Fruit fly (Drosophila melanogaster): Measurements from ENCODE around the gene CG14050.
A peak's percentile ranks its signal among the peaks of the same experiment; 100 is the strongest.

Gene CG14050

dm6 chrX:2320892-2321291, 5.1 kb downstream of the CG14050 start:
- TF ChIP-seq pad (GFP tag; optimal IDR thresholded peaks at IDR 0.05), result no peak
- TF ChIP-seq CG33017 (tag; optimal IDR thresholded peaks at IDR 0.05), result no peak
- TF ChIP-seq Mnt (GFP tag; optimal IDR thresholded peaks at IDR 0.05), result no peak
- TF ChIP-seq CG7101 (tag; optimal IDR thresholded peaks at IDR 0.05), result no peak
- TF ChIP-seq cic (GFP tag; optimal IDR thresholded peaks at IDR 0.05), result no peak
- TF ChIP-seq kay (GFP tag; ENCODE audit: borderline replicate concordance), result no peak
- no peak for TF ChIP-seq Hr96 (GFP tag; optimal IDR thresholded peaks at IDR 0.05)
- TF ChIP-seq tj (GFP tag; optimal IDR thresholded peaks at IDR 0.05), result no peak
- TF ChIP-seq CG5204 (GFP tag; optimal IDR thresholded peaks at IDR 0.05), result no peak
- TF ChIP-seq CG1620 (GFP tag; optimal IDR thresholded peaks at IDR 0.05), result no peak
- no peak for TF ChIP-seq CG14711 (tag; optimal IDR thresholded peaks at IDR 0.05)
- no peak for TF ChIP-seq CG12768 (GFP tag; optimal IDR thresholded peaks at IDR 0.05)
- TF ChIP-seq Crg-1 (GFP tag; optimal IDR thresholded peaks at IDR 0.05), result no peak

- TF ChIP-seq toe (GFP tag; optimal IDR thresholded peaks at IDR 0.05) (no peak), tj (GFP tag; optimal IDR thresholded peaks at IDR 0.05) (no peak), cic (GFP tag; optimal IDR thresholded peaks at IDR 0.05) (no peak), Mnt (GFP tag; optimal IDR thresholded peaks at IDR 0.05) (no peak), CG5204 (GFP tag; optimal IDR thresholded peaks at IDR 0.05) (no peak), CG14711 (tag; optimal IDR thresholded peaks at IDR 0.05) (no peak), CG7101 (tag; optimal IDR thresholded peaks at IDR 0.05) (no peak), ovo (GFP tag; optimal IDR thresholded peaks at IDR 0.05) (no peak), Crg-1 (GFP tag; optimal IDR thresholded peaks at IDR 0.05) (no peak), kay (GFP tag; ENCODE audit: borderline replicate concordance) (no peak), bab1 (GFP tag; optimal IDR thresholded peaks at IDR 0.05) (no peak), CG33017 (tag; optimal IDR thresholded peaks at IDR 0.05) (no peak), cnc (optimal IDR thresholded peaks at IDR 0.05) (no peak), CG11617 (GFP tag; optimal IDR thresholded peaks at IDR 0.05) (no peak), CG7045 (GFP tag; optimal IDR thresholded peaks at IDR 0.05) (no peak), pad (GFP tag; optimal IDR thresholded peaks at IDR 0.05) (no peak), Hr96 (GFP tag; optimal IDR thresholded peaks at IDR 0.05) (no peak), Clk (GFP tag; optimal IDR thresholded peaks at IDR 0.05) (no peak), CG12768 (GFP tag; optimal IDR thresholded peaks at IDR 0.05) (no peak)
Measured at dm6 chrX:2319783-2320182, 6.2 kb downstream of the CG14050 start.

dm6 chrX:2318369-2318768, 7.6 kb downstream of the CG14050 start:
- TF ChIP-seq cic (GFP tag; optimal IDR thresholded peaks at IDR 0.05) (no peak), cnc (optimal IDR thresholded peaks at IDR 0.05) (no peak), CG7045 (GFP tag; optimal IDR thresholded peaks at IDR 0.05) (no peak), bab1 (GFP tag; optimal IDR thresholded peaks at IDR 0.05) (no peak), CG1620 (GFP tag; optimal IDR thresholded peaks at IDR 0.05) (no peak), pad (GFP tag; optimal IDR thresholded peaks at IDR 0.05) (no peak), CG7101 (tag; optimal IDR thresholded peaks at IDR 0.05) (no peak), toe (GFP tag; optimal IDR thresholded peaks at IDR 0.05) (no peak)

- TF ChIP-seq toe (GFP tag; optimal IDR thresholded peaks at IDR 0.05) (no peak), tj (GFP tag; optimal IDR thresholded peaks at IDR 0.05) (peak; percentile 71), CG5204 (GFP tag; optimal IDR thresholded peaks at IDR 0.05) (no peak), kay (GFP tag; ENCODE audit: borderline replicate concordance) (no peak), cic (GFP tag; optimal IDR thresholded peaks at IDR 0.05) (no peak), Hr96 (GFP tag; optimal IDR thresholded peaks at IDR 0.05) (no peak), CG7045 (GFP tag; optimal IDR thresholded peaks at IDR 0.05) (no peak), CG14711 (tag; optimal IDR thresholded peaks at IDR 0.05) (no peak), cnc (optimal IDR thresholded peaks at IDR 0.05) (no peak), CG7101 (tag; optimal IDR thresholded peaks at IDR 0.05) (peak; percentile 7), ovo (GFP tag; optimal IDR thresholded peaks at IDR 0.05) (no peak), Clk (GFP tag; optimal IDR thresholded peaks at IDR 0.05) (no peak), Mnt (GFP tag; optimal IDR thresholded peaks at IDR 0.05) (peak; percentile 14), bab1 (GFP tag; optimal IDR thresholded peaks at IDR 0.05) (peak; percentile 15), CG1620 (GFP tag; optimal IDR thresholded peaks at IDR 0.05) (no peak), CG11617 (GFP tag; optimal IDR thresholded peaks at IDR 0.05) (no peak), CG33017 (tag; optimal IDR thresholded peaks at IDR 0.05) (no peak), Crg-1 (GFP tag; optimal IDR thresholded peaks at IDR 0.05) (no peak), pad (GFP tag; optimal IDR thresholded peaks at IDR 0.05) (peak; percentile 98), CG12768 (GFP tag; optimal IDR thresholded peaks at IDR 0.05) (no peak)
Measured at dm6 chrX:2317347-2317832, 8.6 kb downstream of the CG14050 start.

dm6 chrX:2308403-2308965, 17.5 kb downstream of the CG14050 start:
- TF ChIP-seq CG12768 (GFP tag; optimal IDR thresholded peaks at IDR 0.05), result no peak
- TF ChIP-seq Crg-1 (GFP tag; optimal IDR thresholded peaks at IDR 0.05), result no peak
- TF ChIP-seq cnc (optimal IDR thresholded peaks at IDR 0.05), result no peak
- no peak for TF ChIP-seq CG7101 (tag; optimal IDR thresholded peaks at IDR 0.05)
- no peak for TF ChIP-seq bab1 (GFP tag; optimal IDR thresholded peaks at IDR 0.05)
- TF ChIP-seq tj (GFP tag; optimal IDR thresholded peaks at IDR 0.05), result no peak
- no peak for TF ChIP-seq CG14711 (tag; optimal IDR thresholded peaks at IDR 0.05)
- no peak for TF ChIP-seq toe (GFP tag; optimal IDR thresholded peaks at IDR 0.05)
- TF ChIP-seq CG11617 (GFP tag; optimal IDR thresholded peaks at IDR 0.05), result no peak

- TF ChIP-seq CG11617 (GFP tag; optimal IDR thresholded peaks at IDR 0.05) (no peak), toe (GFP tag; optimal IDR thresholded peaks at IDR 0.05) (no peak), CG14711 (tag; optimal IDR thresholded peaks at IDR 0.05) (no peak), cnc (optimal IDR thresholded peaks at IDR 0.05) (no peak), CG33017 (tag; optimal IDR thresholded peaks at IDR 0.05) (no peak), bab1 (GFP tag; optimal IDR thresholded peaks at IDR 0.05) (no peak)
Measured at dm6 chrX:2307564-2307963, 18.5 kb downstream of the CG14050 start.
